Worm (Caenorhabditis elegans): Measurements from ENCODE around the gene tps-1.

The tps-1 gene

DNA sequence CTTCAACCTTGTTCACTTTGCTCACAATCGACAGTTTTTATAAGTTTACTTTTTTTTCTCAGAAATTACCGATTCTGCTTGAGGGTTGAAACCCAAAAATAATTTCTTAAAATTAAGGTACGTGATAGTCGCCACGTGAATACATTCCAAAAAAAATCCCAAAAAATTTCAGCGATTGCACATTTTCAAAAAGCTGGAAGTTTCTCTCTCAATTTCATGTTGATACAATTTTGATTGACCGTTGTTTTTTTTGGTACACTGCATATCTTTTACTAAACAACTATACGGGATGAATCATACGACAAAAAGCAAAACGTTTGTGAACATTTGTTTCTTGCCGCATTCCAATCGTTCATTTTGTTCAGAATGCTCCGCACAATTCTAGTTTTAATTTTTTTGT is 35.9 kb downstream of the tps-1 start, which contains the start of gene C36E6.8:
TSS of gene C36E6.8 (plus strand) at position 301 of the 400 bp plus-strand sequence.
- TF ChIP-seq mab-5 (tag; optimal IDR thresholded peaks at IDR 0.05): no peak

DNA sequence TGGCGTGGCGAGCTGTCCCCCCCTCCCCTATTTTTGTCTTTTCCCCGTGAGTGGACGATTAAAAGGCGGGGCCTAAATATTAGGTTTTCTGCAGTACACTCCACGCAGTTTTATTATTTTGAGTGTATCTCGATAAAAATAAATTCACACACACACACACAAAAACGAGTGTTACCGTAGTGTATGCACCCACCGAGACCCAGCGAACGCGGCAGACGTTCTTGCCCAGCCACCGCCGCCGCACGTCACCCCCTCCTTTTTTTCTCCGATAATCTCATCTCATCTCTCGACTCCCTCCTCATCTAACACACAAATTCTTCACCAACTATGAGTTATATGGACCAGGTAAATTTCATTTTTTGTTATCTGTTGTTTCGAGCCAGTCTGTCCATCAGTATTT is 40.1 kb downstream of the tps-1 start, which contains the start of gene fubl-3:
TSS of gene fubl-3 (plus strand) at position 212 of the 400 bp plus-strand sequence.
- TF ChIP-seq cnd-1 (tag; optimal IDR thresholded peaks at IDR 0.05): peak; percentile 8
- TF ChIP-seq mab-5 (tag; optimal IDR thresholded peaks at IDR 0.05): no peak
- TF ChIP-seq nhr-237 (tag; optimal IDR thresholded peaks at IDR 0.05): no peak
- peak; percentile 26 for TF ChIP-seq ces-1 (GFP tag; optimal IDR thresholded peaks at IDR 0.05)
- peak; percentile 7 for TF ChIP-seq mep-1 (tag; optimal IDR thresholded peaks at IDR 0.05)
- peak; percentile 92 for TF ChIP-seq lsy-2 (tag; optimal IDR thresholded peaks at IDR 0.05)
- TF ChIP-seq elt-1 (tag; optimal IDR thresholded peaks at IDR 0.05; ENCODE audit: borderline replicate concordance, insufficient read depth): peak; percentile 18
- no peak for TF ChIP-seq unc-39 (tag; optimal IDR thresholded peaks at IDR 0.05)
- peak; percentile 13 for TF ChIP-seq lin-13 (tag; optimal IDR thresholded peaks at IDR 0.05)
- TF ChIP-seq pha-4 (tag; optimal IDR thresholded peaks at IDR 0.05): peak; percentile 1
- TF ChIP-seq hlh-1 (tag; optimal IDR thresholded peaks at IDR 0.05): peak; percentile 44

DNA sequence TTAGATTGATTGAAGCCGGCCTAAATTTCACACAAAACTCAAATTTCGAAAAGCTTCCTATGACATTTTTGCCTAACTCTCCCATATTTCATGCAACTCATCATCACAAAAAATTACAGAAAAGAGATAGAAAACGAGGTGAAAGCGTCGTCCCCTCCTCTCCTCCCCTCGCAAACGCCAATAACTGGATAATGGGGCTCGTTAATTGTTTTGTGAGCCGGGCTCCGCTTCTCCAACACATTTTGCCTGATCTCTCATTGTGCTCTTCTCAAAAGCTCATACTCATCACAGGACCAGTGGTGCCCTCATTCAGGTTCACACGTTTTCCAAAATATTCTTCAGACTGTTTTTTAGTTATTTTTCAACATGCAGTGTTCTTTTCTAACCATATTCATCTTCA is 45.5 kb downstream of the tps-1 start, which contains the start of gene pbo-6:
TSS of gene pbo-6 (plus strand) at position 240 of the 400 bp plus-strand sequence.
- TF ChIP-seq ceh-39 (tag; optimal IDR thresholded peaks at IDR 0.05): no peak
- no peak for TF ChIP-seq unc-120 (tag; optimal IDR thresholded peaks at IDR 0.05; ENCODE audit: poor library complexity, severe bottlenecking)
- TF ChIP-seq unc-39 (tag; optimal IDR thresholded peaks at IDR 0.05): no peak

DNA sequence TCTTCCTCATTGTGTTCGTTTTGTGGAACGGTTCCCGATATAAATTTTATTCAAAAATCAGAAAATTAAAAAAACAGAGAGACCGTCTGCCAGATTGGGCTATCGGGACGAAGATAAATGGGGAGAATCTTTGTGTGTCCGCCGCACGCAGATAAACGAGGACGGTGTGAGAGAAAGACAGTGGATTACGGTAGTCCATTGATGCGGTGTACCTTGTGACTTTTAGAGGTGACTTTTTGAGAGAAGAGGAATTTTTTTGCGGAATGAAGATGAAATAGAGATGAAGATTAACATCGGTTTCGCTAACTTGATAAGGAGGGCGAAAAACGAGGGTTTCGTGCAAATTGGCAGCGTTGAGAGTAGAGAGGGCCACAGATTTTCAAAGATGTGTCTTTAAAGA is 46.6 kb downstream of the tps-1 start:
- TF ChIP-seq nhr-2 (tag; optimal IDR thresholded peaks at IDR 0.05) (no peak), lin-13 (tag; optimal IDR thresholded peaks at IDR 0.05) (no peak), zip-8 (tag; optimal IDR thresholded peaks at IDR 0.05) (no peak), mls-2 (tag; optimal IDR thresholded peaks at IDR 0.05) (no peak), drap-1 (GFP tag; optimal IDR thresholded peaks at IDR 0.05) (no peak)

DNA sequence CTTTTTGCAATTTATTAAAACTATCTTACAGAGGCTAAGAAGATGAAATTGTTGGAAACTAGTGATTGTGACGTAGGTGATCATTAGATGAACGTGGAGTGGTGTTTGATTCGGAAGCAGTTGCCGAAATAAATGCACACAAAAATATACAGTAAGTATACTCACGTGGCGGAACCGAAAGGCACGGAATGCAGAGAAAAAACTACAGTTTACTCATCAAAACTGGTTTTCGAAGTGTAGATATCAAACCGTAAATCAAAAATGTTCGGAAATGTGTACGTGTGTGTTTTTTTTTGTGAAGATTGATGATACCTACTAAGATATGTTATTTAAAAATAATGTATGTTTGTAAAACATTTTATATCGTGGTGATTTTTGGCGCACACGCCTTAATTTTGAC is 47.6 kb downstream of the tps-1 start:
- TF ChIP-seq unc-39 (tag; optimal IDR thresholded peaks at IDR 0.05) (no peak), lsy-2 (tag; optimal IDR thresholded peaks at IDR 0.05) (no peak), nhr-12 (tag; optimal IDR thresholded peaks at IDR 0.05) (no peak), ceh-43 (GFP tag; optimal IDR thresholded peaks at IDR 0.05) (no peak), ces-1 (GFP tag; optimal IDR thresholded peaks at IDR 0.05) (no peak), drap-1 (GFP tag; optimal IDR thresholded peaks at IDR 0.05) (no peak), sem-2 (GFP tag; optimal IDR thresholded peaks at IDR 0.05) (no peak), blmp-1 (tag; optimal IDR thresholded peaks at IDR 0.05) (no peak), lin-13 (tag; optimal IDR thresholded peaks at IDR 0.05) (no peak), sptf-1 (tag; optimal IDR thresholded peaks at IDR 0.05) (no peak), M03D4.4 (tag; optimal IDR thresholded peaks at IDR 0.05) (no peak), cnd-1 (tag; optimal IDR thresholded peaks at IDR 0.05) (no peak), nhr-2 (tag; optimal IDR thresholded peaks at IDR 0.05) (no peak), nhr-76 (tag; optimal IDR thresholded peaks at IDR 0.05) (no peak), zip-8 (tag; optimal IDR thresholded peaks at IDR 0.05) (no peak), nhr-237 (tag; optimal IDR thresholded peaks at IDR 0.05) (no peak), snpc-4 (tag; optimal IDR thresholded peaks at IDR 0.05) (no peak), ham-2 (GFP tag; optimal IDR thresholded peaks at IDR 0.05) (no peak)

DNA sequence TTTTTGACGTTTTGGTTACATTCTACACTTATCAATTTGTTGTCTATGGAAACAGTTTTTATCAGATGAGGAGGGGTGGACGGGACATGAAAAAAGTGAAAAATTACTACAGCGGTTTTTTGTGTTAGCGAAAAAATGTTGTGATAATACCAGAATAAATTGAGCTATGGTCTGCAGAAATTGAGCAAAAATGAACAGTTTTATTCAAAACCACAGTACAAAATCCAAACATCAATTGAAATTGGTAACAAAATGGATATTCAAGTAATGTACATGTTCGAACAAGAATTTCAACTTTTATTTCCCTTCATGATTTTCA is 49.8 kb downstream of the tps-1 start:
- TF ChIP-seq ham-2 (GFP tag; optimal IDR thresholded peaks at IDR 0.05) (no peak), nhr-76 (tag; optimal IDR thresholded peaks at IDR 0.05) (no peak), mep-1 (tag; optimal IDR thresholded peaks at IDR 0.05) (no peak), drap-1 (GFP tag; optimal IDR thresholded peaks at IDR 0.05) (no peak)

DNA sequence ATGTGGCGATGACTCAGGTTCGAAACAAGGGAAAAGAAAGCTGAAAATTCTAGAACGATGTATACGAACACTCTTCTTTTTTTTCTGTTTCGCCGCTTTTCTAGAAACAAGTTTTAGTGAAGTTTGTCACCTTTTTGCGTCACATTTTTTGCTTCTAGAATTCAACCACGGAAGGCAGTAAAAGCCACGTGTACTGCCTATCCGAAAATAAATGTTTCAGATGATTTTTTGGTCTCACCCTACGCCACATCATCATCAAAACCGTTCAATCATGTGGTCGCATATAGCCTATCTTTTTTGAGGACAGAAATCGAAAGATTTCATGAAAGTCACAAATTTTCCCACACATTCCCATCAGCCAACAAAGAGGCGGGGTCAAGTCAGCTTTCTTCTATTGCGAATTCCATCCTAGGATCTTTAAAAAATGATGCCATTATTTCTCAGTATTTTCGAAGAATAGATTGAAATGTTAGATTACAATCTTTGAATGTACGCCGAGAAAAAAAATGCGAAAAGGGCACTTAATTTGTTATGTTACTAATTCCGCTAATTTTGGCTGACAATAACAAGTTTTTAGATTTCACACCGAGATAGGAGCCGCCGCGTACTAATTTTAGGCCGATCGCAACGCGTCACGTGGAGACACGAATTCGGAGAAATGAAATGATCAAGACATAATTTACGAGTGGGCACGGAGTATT is 50.3 kb downstream of the tps-1 start:
- no peak for TF ChIP-seq unc-62 (GFP tag; optimal IDR thresholded peaks at IDR 0.05)
- TF ChIP-seq ces-1 (GFP tag; optimal IDR thresholded peaks at IDR 0.05): no peak
- TF ChIP-seq mep-1 (tag; optimal IDR thresholded peaks at IDR 0.05): no peak
- no peak for TF ChIP-seq snpc-4 (tag; optimal IDR thresholded peaks at IDR 0.05)
- TF ChIP-seq ham-2 (GFP tag; optimal IDR thresholded peaks at IDR 0.05): no peak
- TF ChIP-seq ztf-11 (tag; optimal IDR thresholded peaks at IDR 0.05): no peak
- TF ChIP-seq ceh-43 (GFP tag; optimal IDR thresholded peaks at IDR 0.05): no peak
- TF ChIP-seq cnd-1 (tag; optimal IDR thresholded peaks at IDR 0.05): no peak
- no peak for TF ChIP-seq sptf-1 (tag; optimal IDR thresholded peaks at IDR 0.05)
- no peak for TF ChIP-seq nhr-76 (tag; optimal IDR thresholded peaks at IDR 0.05)
- TF ChIP-seq lin-32 (GFP tag; optimal IDR thresholded peaks at IDR 0.05): no peak
- TF ChIP-seq tbx-8 (GFP tag; optimal IDR thresholded peaks at IDR 0.05): no peak
